Fruit fly (Drosophila melanogaster) whole organism, pupa: ENCODE data around the gene Scgbeta.
A peak's percentile ranks its signal among the peaks of the same experiment; 100 is the strongest.

Experiments
- CG10348 ChIP-seq: fragments of 200-800 bp; sonication (Bioruptor generic); IDR thresholded peaks from 2 replicates; pipeline ENCODE4 v1.3.6; 2022; ENCODE audit warnings: missing biosample characterization, missing genetic modification characterization
- CG12605 ChIP-seq: fragments of 200-800 bp; sonication (Bioruptor generic); IDR thresholded peaks from 2 replicates; pipeline ENCODE4 v1.3.6; 2022; ENCODE audit warnings: missing biosample characterization, missing genetic modification characterization
- CG13204 ChIP-seq: fragments of 200-800 bp; sonication (Bioruptor generic); optimal IDR thresholded peaks from 2 replicates; lab custom pipeline; 2018; ENCODE audit warnings: missing biosample characterization, mild to moderate bottlenecking, missing genetic modification characterization, moderate library complexity
- CG14655 ChIP-seq: fragments of 200-800 bp; sonication (Bioruptor generic); optimal IDR thresholded peaks from 3 replicates; lab custom pipeline; 2017; ENCODE audit warnings: mild to moderate bottlenecking, missing biosample characterization, missing genetic modification reagents, missing genetic modification characterization
- CG15710 ChIP-seq: fragments of 200-800 bp; sonication (Bioruptor generic); optimal IDR thresholded peaks from 2 replicates; lab custom pipeline; 2018; ENCODE audit warnings: missing biosample characterization, mild to moderate bottlenecking, missing genetic modification characterization, moderate library complexity
- CG17806 ChIP-seq: fragments of 200-800 bp; sonication (Bioruptor generic); optimal IDR thresholded peaks from 2 replicates; lab custom pipeline; 2018; ENCODE audit warnings: missing biosample characterization, mild to moderate bottlenecking, missing genetic modification characterization, moderate library complexity
- CG32121 ChIP-seq: fragments of 200-800 bp; sonication (Bioruptor generic); IDR thresholded peaks from 2 replicates; pipeline ENCODE4 v1.3.6; 2022; ENCODE audit warnings: missing biosample characterization, missing genetic modification characterization
- CG34367 ChIP-seq: fragments of 200-800 bp; sonication (Bioruptor generic); optimal IDR thresholded peaks from 2 replicates; lab custom pipeline; 2018; ENCODE audit warnings: missing biosample characterization, mild to moderate bottlenecking, missing genetic modification characterization
- CG4496 ChIP-seq: fragments of 200-800 bp; sonication (Bioruptor generic); IDR thresholded peaks from 3 replicates; pipeline ENCODE4 v1.3.6; 2022; ENCODE audit warnings: missing biosample characterization, missing genetic modification characterization
- CG8159 ChIP-seq: fragments of 200-800 bp; sonication (Bioruptor generic); optimal IDR thresholded peaks from 3 replicates; lab custom pipeline; 2018; ENCODE audit warnings: missing biosample characterization, mild to moderate bottlenecking, missing genetic modification characterization, moderate library complexity
- CG8301 ChIP-seq: fragments of 200-800 bp; sonication (Bioruptor generic); optimal IDR thresholded peaks from 2 replicates; lab custom pipeline; 2018; ENCODE audit warnings: missing biosample characterization, mild to moderate bottlenecking, missing genetic modification characterization
- CG9948 ChIP-seq: fragments of 200-800 bp; sonication (Bioruptor generic); optimal IDR thresholded peaks from 2 replicates; lab custom pipeline; 2018; ENCODE audit warnings: missing biosample characterization, mild to moderate bottlenecking, missing genetic modification characterization, moderate library complexity
- D1 ChIP-seq: fragments of 200-800 bp; sonication (Bioruptor generic); optimal IDR thresholded peaks from 2 replicates; lab custom pipeline; 2018; ENCODE audit warnings: missing biosample characterization, mild to moderate bottlenecking, missing genetic modification characterization, moderate library complexity
- EcR ChIP-seq: fragments of 200-800 bp; sonication (Bioruptor generic); optimal IDR thresholded peaks from 3 replicates; lab custom pipeline; 2019; ENCODE audit warnings: missing biosample characterization, missing genetic modification characterization, mild to moderate bottlenecking, moderate library complexity, missing genetic modification reagents
- Ets98B ChIP-seq: fragments of 200-800 bp; sonication (Bioruptor generic); IDR thresholded peaks from 2 replicates; pipeline ENCODE4 v1.3.6; 2022; ENCODE audit warnings: missing biosample characterization, missing genetic modification characterization
- Pif1A ChIP-seq: fragments of 200-800 bp; sonication (Bioruptor generic); optimal IDR thresholded peaks from 3 replicates; lab custom pipeline; 2016; ENCODE audit warnings: missing biosample characterization, missing genetic modification characterization
- Pif1B ChIP-seq: fragments of 200-800 bp; sonication (Bioruptor generic); optimal IDR thresholded peaks from 3 replicates; lab custom pipeline; 2016; ENCODE audit warnings: missing biosample characterization, missing genetic modification characterization
- Snoo ChIP-seq: fragments of 200-800 bp; sonication (Bioruptor generic); optimal IDR thresholded peaks from 3 replicates; lab custom pipeline; 2017; ENCODE audit warnings: missing biosample characterization, mild to moderate bottlenecking, missing genetic modification characterization, inconsistent platforms
- fd96Ca ChIP-seq: fragments of 200-800 bp; sonication (Bioruptor generic); IDR thresholded peaks from 3 replicates; pipeline ENCODE4 v1.3.6; 2022; ENCODE audit warnings: missing biosample characterization, missing genetic modification characterization
- gl ChIP-seq: fragments of 200-800 bp; sonication (Bioruptor generic); optimal IDR thresholded peaks from 2 replicates; lab custom pipeline; 2018; ENCODE audit warnings: missing biosample characterization, mild to moderate bottlenecking, missing genetic modification characterization
- rn ChIP-seq: fragments of 200-800 bp; sonication (Bioruptor generic); IDR thresholded peaks from 2 replicates; pipeline ENCODE4 v1.3.6; 2022; ENCODE audit warnings: missing biosample characterization, missing genetic modification characterization

The Scgbeta gene

dm6 chr3R:12405928-12406234, 16.3 kb downstream of the Scgbeta start, which contains the start of gene Cyp9f2:
TSS of gene Cyp9f2 (minus strand) at chr3R:12406028.
- TF ChIP-seq Ets98B (GFP tag; lab: Robert Waterston, UW) = no peak
- no peak for TF ChIP-seq CG8301 (tag; lab: Kevin White, UChicago)
- TF ChIP-seq CG15710 (tag; lab: Kevin White, UChicago) = no peak
- TF ChIP-seq CG8159 (tag; lab: Kevin White, UChicago) = no peak
- no peak for TF ChIP-seq Snoo
- no peak for TF ChIP-seq CG14655 (GFP tag; lab: Kevin White, UChicago)
- no peak for TF ChIP-seq Pif1B (GFP tag; lab: Kevin White, UChicago)
- TF ChIP-seq EcR (GFP tag; lab: Kevin White, UChicago) = no peak
- no peak for TF ChIP-seq gl
- no peak for TF ChIP-seq CG32121
- no peak for TF ChIP-seq CG9948

DNA sequence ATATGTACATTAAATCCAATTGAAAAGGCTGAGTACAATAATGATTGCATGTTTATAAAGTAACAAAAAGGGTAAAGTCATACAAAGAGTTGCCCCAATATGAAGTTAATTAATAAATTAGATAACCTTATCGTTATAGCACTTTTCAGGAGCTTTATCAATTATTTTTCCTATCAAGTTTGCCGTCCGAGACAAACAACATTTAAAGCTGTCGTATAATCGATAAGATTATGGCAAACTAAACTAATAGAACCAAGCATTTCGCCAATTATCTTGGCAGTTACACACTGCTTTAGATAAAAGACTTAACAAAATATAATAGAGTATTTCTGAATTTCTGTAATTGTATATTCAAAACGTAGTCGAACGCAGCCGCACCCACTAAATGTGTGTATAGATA, 17.1 kb downstream of the Scgbeta start:
- TF ChIP-seq rn (GFP tag; lab: Robert Waterston, UW) = no peak
- no peak for TF ChIP-seq CG8159 (tag; lab: Kevin White, UChicago)
- no peak for TF ChIP-seq Ets98B (GFP tag; lab: Robert Waterston, UW)
- no peak for TF ChIP-seq EcR (GFP tag; lab: Kevin White, UChicago)
- no peak for TF ChIP-seq CG12605 (GFP tag; lab: Robert Waterston, UW)
- TF ChIP-seq gl = no peak
- TF ChIP-seq Snoo = no peak
- TF ChIP-seq CG14655 (GFP tag; lab: Kevin White, UChicago) = no peak
- TF ChIP-seq CG10348 (GFP tag; lab: Robert Waterston, UW) = no peak
- no peak for TF ChIP-seq CG8301 (tag; lab: Kevin White, UChicago)
- no peak for TF ChIP-seq CG15710 (tag; lab: Kevin White, UChicago)
- no peak for TF ChIP-seq Pif1A (GFP tag; lab: Kevin White, UChicago)
- no peak for TF ChIP-seq Pif1B (GFP tag; lab: Kevin White, UChicago)
- no peak for TF ChIP-seq CG4496 (GFP tag; lab: Robert Waterston, UW)
- TF ChIP-seq CG34367 = no peak
- TF ChIP-seq CG32121 = no peak
- no peak for TF ChIP-seq CG9948
- TF ChIP-seq, all 21 proteins: peak for 0

DNA sequence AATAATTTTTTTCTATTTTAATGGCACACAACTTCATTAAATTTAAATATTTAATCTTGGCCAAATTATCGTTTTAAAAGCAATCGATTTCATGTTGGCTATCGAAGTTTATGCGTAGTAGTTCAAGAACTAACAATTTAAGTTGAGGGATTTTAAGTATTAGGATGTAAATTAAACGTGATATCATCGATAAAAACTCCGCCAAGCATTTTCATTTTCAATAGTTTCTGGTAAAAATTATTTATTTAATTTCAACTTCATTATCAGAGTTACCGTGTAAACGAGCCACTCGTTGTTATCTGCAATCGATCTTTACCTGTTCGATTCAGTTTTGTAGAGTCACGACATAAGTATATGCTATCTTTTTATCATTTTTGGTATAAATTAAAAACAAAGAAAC, 19.3 kb downstream of the Scgbeta start:
- TF ChIP-seq CG14655 (GFP tag; lab: Kevin White, UChicago) (peak; percentile 95), CG15710 (tag; lab: Kevin White, UChicago) (peak; percentile 97), rn (GFP tag; lab: Robert Waterston, UW) (peak; percentile 84), CG17806 (tag; lab: Kevin White, UChicago) (peak; percentile 97), CG4496 (GFP tag; lab: Robert Waterston, UW) (no peak), Snoo (peak; percentile 98), CG13204 (GFP tag; lab: Kevin White, UChicago) (no peak), D1 (peak; percentile 99), CG9948 (peak; percentile 98), Pif1A (GFP tag; lab: Kevin White, UChicago) (peak; percentile 95), CG12605 (GFP tag; lab: Robert Waterston, UW) (peak; percentile 96), Ets98B (GFP tag; lab: Robert Waterston, UW) (peak; percentile 96), CG34367 (peak; percentile 98), EcR (GFP tag; lab: Kevin White, UChicago) (peak; percentile 22), gl (peak; percentile 93), CG8301 (tag; lab: Kevin White, UChicago) (peak; percentile 100), fd96Ca (GFP tag; lab: Robert Waterston, UW) (peak; percentile 84), CG32121 (peak; percentile 93), Pif1B (GFP tag; lab: Kevin White, UChicago) (peak; percentile 97), CG8159 (tag; lab: Kevin White, UChicago) (peak; percentile 100), CG10348 (GFP tag; lab: Robert Waterston, UW) (no peak)

dm6 chr3R:12401672-12402296, 20.4 kb downstream of the Scgbeta start, which contains the start of gene DNAlig3:
TSS of gene DNAlig3 (minus strand) at chr3R:12401839.
- TF ChIP-seq CG10348 (GFP tag; lab: Robert Waterston, UW) (no peak), CG13204 (GFP tag; lab: Kevin White, UChicago) (no peak), CG12605 (GFP tag; lab: Robert Waterston, UW) (peak; percentile 35; the same call in 1 of the 2 replicates), gl (no peak)

dm6 chr3R:12398620-12399247, 23.5 kb downstream of the Scgbeta start, which contains the start of gene Cyp9f3:
TSS of gene Cyp9f3 (minus strand) at chr3R:12398929.
- no peak for TF ChIP-seq Ets98B (GFP tag; lab: Robert Waterston, UW)
- TF ChIP-seq CG10348 (GFP tag; lab: Robert Waterston, UW) = no peak
- no peak for TF ChIP-seq CG12605 (GFP tag; lab: Robert Waterston, UW)
- no peak for TF ChIP-seq D1
- TF ChIP-seq rn (GFP tag; lab: Robert Waterston, UW) = no peak
- no peak for TF ChIP-seq CG15710 (tag; lab: Kevin White, UChicago)
- TF ChIP-seq CG14655 (GFP tag; lab: Kevin White, UChicago) = no peak
- no peak for TF ChIP-seq gl

DNA sequence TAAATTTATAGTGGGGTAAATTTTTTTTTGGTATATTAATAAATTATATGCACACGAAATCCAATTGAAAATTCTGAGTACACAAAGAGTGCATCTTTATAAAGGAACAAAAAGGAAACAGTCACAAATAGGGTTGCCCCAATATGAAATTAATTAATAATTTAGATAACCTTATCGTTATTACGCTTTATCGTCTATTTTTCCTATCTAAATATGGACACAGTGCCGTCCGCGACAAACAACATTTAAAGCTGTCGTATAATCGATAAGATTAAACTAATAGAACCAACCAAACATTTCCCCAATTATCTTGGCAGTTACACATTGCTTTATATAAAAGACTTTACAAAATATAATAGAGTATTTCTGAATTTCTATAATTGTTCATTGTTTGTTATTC, 24.2 kb downstream of the Scgbeta start:
- TF ChIP-seq CG14655 (GFP tag; lab: Kevin White, UChicago) (no peak), CG8301 (tag; lab: Kevin White, UChicago) (no peak), Pif1B (GFP tag; lab: Kevin White, UChicago) (no peak), CG12605 (GFP tag; lab: Robert Waterston, UW) (no peak), CG8159 (tag; lab: Kevin White, UChicago) (no peak), rn (GFP tag; lab: Robert Waterston, UW) (no peak), CG10348 (GFP tag; lab: Robert Waterston, UW) (no peak), CG4496 (GFP tag; lab: Robert Waterston, UW) (no peak), fd96Ca (GFP tag; lab: Robert Waterston, UW) (no peak), CG17806 (tag; lab: Kevin White, UChicago) (no peak), Ets98B (GFP tag; lab: Robert Waterston, UW) (no peak), CG13204 (GFP tag; lab: Kevin White, UChicago) (no peak), gl (no peak)
